Worm (Caenorhabditis elegans): ENCODE results near the gene arp-1.

DNA sequence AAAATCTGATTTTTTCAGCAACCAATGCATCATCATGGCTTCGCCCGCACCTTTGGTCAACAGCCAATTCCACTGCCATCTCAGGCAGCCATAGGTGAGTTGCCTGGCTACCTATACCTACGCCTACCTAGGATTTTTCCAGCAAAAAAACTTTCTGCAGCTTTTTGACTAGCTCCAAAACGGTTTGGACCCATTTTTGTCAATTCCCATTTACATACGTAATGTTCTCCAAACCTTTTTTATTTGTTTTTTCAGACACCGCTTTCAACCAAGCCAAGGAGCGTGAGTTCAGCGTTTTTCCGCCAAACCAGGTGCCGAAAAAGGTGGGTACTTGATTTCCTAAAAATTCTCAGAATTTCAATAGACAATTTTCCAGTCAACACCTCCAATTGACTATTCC, 23.6 kb downstream of the arp-1 start:
- TF ChIP-seq skn-1 (tag; optimal IDR thresholded peaks at IDR 0.05) (no peak), zag-1 (tag; optimal IDR thresholded peaks at IDR 0.05) (no peak), snpc-4 (tag; optimal IDR thresholded peaks at IDR 0.05) (no peak)

Data from whole organism, L4 larva.